Worm (Caenorhabditis elegans) whole organism, midembryonic: ENCODE measurements around the gene C34D10.5.

Source experiments
- T22C8.4 ChIP-seq: fragments of 200-800 bp; sonication (Bioruptor generic); IDR thresholded peaks from 2 replicates; pipeline ENCODE4 v1.3.6; 2022; ENCODE audit warnings: missing genetic modification characterization, missing compliant biosample characterization
- flt-1 ChIP-seq: fragments of 200-800 bp; sonication (Bioruptor generic); IDR thresholded peaks from 2 replicates; pipeline ENCODE4 v1.3.6; 2022; ENCODE audit warnings: missing genetic modification characterization, missing compliant biosample characterization
- klf-2 ChIP-seq: fragments of 200-800 bp; sonication (Bioruptor generic); conservative IDR thresholded peaks from 2 replicates; pipeline ENCODE4 v1.3.6; 2022; ENCODE audit warnings: missing genetic modification reagents, missing genetic modification characterization, missing compliant biosample characterization
- med-1 ChIP-seq: sonication (generic microtip); optimal IDR thresholded peaks from 2 replicates; lab custom pipeline; 2017; ENCODE audit warnings: missing genetic modification characterization, mild to moderate bottlenecking, missing compliant biosample characterization, antibody characterized with exemption, missing genetic modification reagents; ENCODE audit not compliant: insufficient read depth
- ref-1 ChIP-seq: fragments of 200-800 bp; sonication (Bioruptor generic); conservative IDR thresholded peaks from 2 replicates; pipeline ENCODE4 v1.3.6; 2022; ENCODE audit warnings: missing genetic modification reagents, missing genetic modification characterization, missing compliant biosample characterization
- tab-1 ChIP-seq: fragments of 200-800 bp; sonication (Bioruptor generic); IDR thresholded peaks from 2 replicates; pipeline ENCODE4 v1.3.6; 2022; ENCODE audit warnings: missing genetic modification characterization, missing compliant biosample characterization
- ztf-23 ChIP-seq: fragments of 200-800 bp; sonication (Bioruptor generic); IDR thresholded peaks from 2 replicates; pipeline ENCODE4 v1.3.6; 2022; ENCODE audit warnings: missing genetic modification reagents, missing genetic modification characterization, missing compliant biosample characterization

ce11 chrX:8037365-8037764 is 19.5 kb downstream of the C34D10.5 start:
- TF ChIP-seq med-1 (no peak), flt-1 (GFP tag; lab: Robert Waterston, UW) (no peak), T22C8.4 (GFP tag; lab: Robert Waterston, UW) (no peak), tab-1 (GFP tag; lab: Robert Waterston, UW) (no peak), klf-2 (GFP tag; lab: Robert Waterston, UW) (no peak), ztf-23 (no peak), ref-1 (GFP tag; lab: Robert Waterston, UW) (no peak)
